Fruit fly (Drosophila melanogaster): ENCODE measurements around the gene CG33630.

The CG33630 gene

dm6 chr3R:10079267-10079987 is 17.0 kb downstream of the CG33630 start (continued):
- TF ChIP-seq fd64A (GFP tag; optimal IDR thresholded peaks at IDR 0.05) (no peak), lola (GFP tag; optimal IDR thresholded peaks at IDR 0.05) (no peak), CG9215 (GFP tag; IDR thresholded peaks at IDR 0.05) (no peak), CG1792 (GFP tag; optimal IDR thresholded peaks at IDR 0.05) (no peak), CG7745 (tag; optimal IDR thresholded peaks at IDR 0.05) (no peak), sc (optimal IDR thresholded peaks at IDR 0.05) (no peak), sc (GFP tag; optimal IDR thresholded peaks at IDR 0.05) (no peak), fd96Cb (tag; optimal IDR thresholded peaks at IDR 0.05) (peak; percentile 50), dysf (GFP tag; IDR thresholded peaks at IDR 0.05) (peak; percentile 35; the same call in 1 of the 3 replicates), Gug (GFP tag; IDR thresholded peaks at IDR 0.05) (no peak; the same call in 3 of the 4 replicates), run (tag; optimal IDR thresholded peaks at IDR 0.05) (no peak), dpn (GFP tag; optimal IDR thresholded peaks at IDR 0.05) (peak in 1 of 2 experiments; percentile 4), schlank (tag; optimal IDR thresholded peaks at IDR 0.05) (no peak), Pdp1 (GFP tag; optimal IDR thresholded peaks at IDR 0.05) (peak; percentile 17 to 22), sim (GFP tag; IDR thresholded peaks at IDR 0.05) (no peak), Xrp1 (GFP tag; IDR thresholded peaks at IDR 0.05) (0 out of 2 replicates have a peak, but pooled peaks have one; percentile 30), HLH3B (GFP tag; IDR thresholded peaks at IDR 0.05) (0 out of 2 replicates have a peak, but pooled peaks have one; percentile 40), Optix (GFP tag; IDR thresholded peaks at IDR 0.05) (no peak), Hsf (GFP tag; optimal IDR thresholded peaks at IDR 0.05) (no peak), H15 (GFP tag; IDR thresholded peaks at IDR 0.05) (no peak), CG4424 (GFP tag; optimal IDR thresholded peaks at IDR 0.05) (no peak), sob (GFP tag; IDR thresholded peaks at IDR 0.05) (0 out of 2 replicates have a peak, but pooled peaks have one; percentile 26), Doc2 (GFP tag; IDR thresholded peaks at IDR 0.05) (no peak), ase (GFP tag; IDR thresholded peaks at IDR 0.05) (no peak), CG11085 (GFP tag; IDR thresholded peaks at IDR 0.05) (no peak), ac (GFP tag; optimal IDR thresholded peaks at IDR 0.05) (no peak), ap (GFP tag; IDR thresholded peaks at IDR 0.05) (no peak), CG4328 (GFP tag; optimal IDR thresholded peaks at IDR 0.05) (no peak), grn (GFP tag; optimal IDR thresholded peaks at IDR 0.05) (no peak), E2f1 (GFP tag; IDR thresholded peaks at IDR 0.05) (no peak), CG7786 (GFP tag; optimal IDR thresholded peaks at IDR 0.05) (no peak), bigmax (GFP tag; optimal IDR thresholded peaks at IDR 0.05) (no peak), CG8478 (optimal IDR thresholded peaks at IDR 0.05) (peak; percentile 21), CG4820 (GFP tag; optimal IDR thresholded peaks at IDR 0.05) (peak; percentile 15), CG12769 (tag; optimal IDR thresholded peaks at IDR 0.05) (no peak), tx (GFP tag; optimal IDR thresholded peaks at IDR 0.05) (peak; percentile 8), CG10366 (GFP tag; IDR thresholded peaks at IDR 0.05) (peak; percentile 32; the same call in 1 of the 2 replicates), NK7.1 (GFP tag; optimal IDR thresholded peaks at IDR 0.05) (no peak), CG15514 (GFP tag; optimal IDR thresholded peaks at IDR 0.05) (peak; percentile 4), sisA (GFP tag; IDR thresholded peaks at IDR 0.05) (peak; percentile 58), onecut (GFP tag; IDR thresholded peaks at IDR 0.05) (no peak), CG10147 (GFP tag; optimal IDR thresholded peaks at IDR 0.05) (no peak), ttk (GFP tag; IDR thresholded peaks at IDR 0.05) (no peak; the same call in 1 of the 2 replicates), CG10979 (tag; optimal IDR thresholded peaks at IDR 0.05) (peak; percentile 25), CG13424 (tag; optimal IDR thresholded peaks at IDR 0.05) (peak; percentile 8), CG9727 (GFP tag; optimal IDR thresholded peaks at IDR 0.05) (peak; percentile 35), danr (GFP tag; IDR thresholded peaks at IDR 0.05) (no peak), CG2120 (GFP tag; optimal IDR thresholded peaks at IDR 0.05) (peak; percentile 14), tap (tag; optimal IDR thresholded peaks at IDR 0.05) (peak; percentile 3), CG7963 (GFP tag; IDR thresholded peaks at IDR 0.05; ENCODE audit: partially characterized antibody) (no peak)

Data from whole organism, embryonic.